Fruit fly (Drosophila melanogaster) whole organism, embryonic: ENCODE measurements around the gene CG14401.

Experiments
- Awh ChIP-seq: fragments of 200-800 bp; sonication (Bioruptor generic); IDR thresholded peaks from 2 replicates; pipeline ENCODE4, ENCODE4 v1.3.6; 2022; ENCODE audit warnings: missing biosample characterization, missing genetic modification characterization
- CG1024 ChIP-seq: fragments of 200-800 bp; sonication (Bioruptor generic); IDR thresholded peaks from 2 replicates; pipeline ENCODE4 v1.3.6; 2022; ENCODE audit warnings: missing biosample characterization, missing genetic modification characterization
- CG11456 ChIP-seq: fragments of 200-800 bp; sonication (Bioruptor generic); IDR thresholded peaks from 3 replicates; pipeline ENCODE4 v1.3.6; 2022; ENCODE audit warnings: missing biosample characterization, missing genetic modification characterization
- CG12104 ChIP-seq: fragments of 200-800 bp; sonication (Bioruptor generic); optimal IDR thresholded peaks from 3 replicates; lab custom pipeline; 2016; ENCODE audit warnings: missing biosample characterization, missing genetic modification characterization
- CG12219 ChIP-seq: fragments of 200-800 bp; sonication (Bioruptor generic); optimal IDR thresholded peaks from 3 replicates; lab custom pipeline; 2018; ENCODE audit warnings: missing biosample characterization, mild to moderate bottlenecking, missing genetic modification characterization
- CG1233 ChIP-seq: fragments of 200-800 bp; sonication (Bioruptor generic); optimal IDR thresholded peaks from 4 replicates; lab custom pipeline; 2018; ENCODE audit warnings: missing biosample characterization, mild to moderate bottlenecking, missing genetic modification characterization
- CG13123 ChIP-seq: fragments of 200-800 bp; sonication (Bioruptor generic); optimal IDR thresholded peaks from 2 replicates; lab custom pipeline; 2016; ENCODE audit warnings: missing biosample characterization, missing genetic modification characterization
- CG13624 ChIP-seq: fragments of 200-800 bp; sonication (Bioruptor generic); optimal IDR thresholded peaks from 2 replicates; lab custom pipeline; 2016; ENCODE audit warnings: missing biosample characterization, missing genetic modification characterization
- CG17359 ChIP-seq: fragments of 200-800 bp; sonication (Bioruptor generic); optimal IDR thresholded peaks from 3 replicates; lab custom pipeline; 2018; ENCODE audit warnings: missing biosample characterization, mild to moderate bottlenecking, missing genetic modification characterization, moderate library complexity
- CG17802 ChIP-seq: fragments of 200-800 bp; sonication (Bioruptor generic); optimal IDR thresholded peaks from 2 replicates; lab custom pipeline; 2018; ENCODE audit warnings: missing biosample characterization, mild to moderate bottlenecking, missing genetic modification characterization, moderate library complexity
- CG18764 ChIP-seq: fragments of 200-800 bp; sonication (Bioruptor generic); optimal IDR thresholded peaks from 3 replicates; lab custom pipeline; 2016; ENCODE audit warnings: missing biosample characterization, missing genetic modification characterization
- CG2120 ChIP-seq: fragments of 200-800 bp; sonication (Bioruptor generic); optimal IDR thresholded peaks from 3 replicates; lab custom pipeline; 2016; ENCODE audit warnings: missing biosample characterization, missing genetic modification characterization
- CG2199 ChIP-seq: fragments of 200-800 bp; sonication (Bioruptor generic); IDR thresholded peaks from 3 replicates; pipeline ENCODE4 v1.3.6; 2022; ENCODE audit warnings: missing biosample characterization, missing genetic modification characterization
- CG2678 ChIP-seq: fragments of 200-800 bp; sonication (Bioruptor generic); optimal IDR thresholded peaks from 3 replicates; lab custom pipeline; 2019; ENCODE audit warnings: missing biosample characterization, mild to moderate bottlenecking, missing genetic modification characterization, moderate library complexity
- CG2875 ChIP-seq: fragments of 200-800 bp; sonication (Bioruptor generic); optimal IDR thresholded peaks from 2 replicates; lab custom pipeline; 2017; ENCODE audit warnings: missing biosample characterization, mild to moderate bottlenecking, missing genetic modification characterization, missing genetic modification reagents
- CG34376 ChIP-seq: fragments of 200-800 bp; sonication (Bioruptor generic); optimal IDR thresholded peaks from 2 replicates; lab custom pipeline; 2018; ENCODE audit warnings: missing biosample characterization, mild to moderate bottlenecking, missing genetic modification characterization
- CG4730 ChIP-seq: fragments of 200-800 bp; sonication (Bioruptor generic); IDR thresholded peaks from 2 replicates; pipeline ENCODE4 v1.3.6; 2022; ENCODE audit warnings: missing biosample characterization, missing genetic modification characterization
- CG5180 ChIP-seq: fragments of 200-800 bp; sonication (Bioruptor generic); optimal IDR thresholded peaks from 3 replicates; lab custom pipeline; 2017; ENCODE audit warnings: missing biosample characterization, missing genetic modification characterization, mild to moderate bottlenecking, moderate library complexity, missing genetic modification reagents
- CG6765 ChIP-seq: fragments of 200-800 bp; sonication (Bioruptor generic); optimal IDR thresholded peaks from 3 replicates; lab custom pipeline; 2017; ENCODE audit warnings: missing biosample characterization, mild to moderate bottlenecking, missing genetic modification characterization
- CG8765 ChIP-seq: fragments of 200-800 bp; sonication (Bioruptor generic); IDR thresholded peaks from 2 replicates; pipeline ENCODE4 v1.3.6; 2022; ENCODE audit warnings: missing biosample characterization, missing genetic modification characterization
- ERR ChIP-seq: fragments of 200-800 bp; sonication (Bioruptor generic); optimal IDR thresholded peaks from 2 replicates; lab custom pipeline; 2016; ENCODE audit warnings: missing biosample characterization, missing genetic modification characterization
- Hand ChIP-seq: fragments of 200-800 bp; sonication (Bioruptor generic); optimal IDR thresholded peaks from 2 replicates; lab custom pipeline; 2017; ENCODE audit warnings: mild to moderate bottlenecking, missing biosample characterization, missing genetic modification reagents, missing genetic modification characterization
- Hey ChIP-seq: fragments of 200-800 bp; sonication (Bioruptor generic); optimal IDR thresholded peaks from 3 replicates; lab custom pipeline; 2018; ENCODE audit warnings: missing biosample characterization, mild to moderate bottlenecking, missing genetic modification characterization
- Poxn ChIP-seq: fragments of 200-800 bp; sonication (Bioruptor generic); IDR thresholded peaks from 2 replicates; pipeline ENCODE4 v1.3.6; 2022; ENCODE audit warnings: missing biosample characterization, missing genetic modification characterization
- Ravus ChIP-seq: fragments of 200-800 bp; sonication (Bioruptor generic); IDR thresholded peaks from 2 replicates; pipeline ENCODE4 v1.3.6; 2022; ENCODE audit warnings: missing biosample characterization, missing genetic modification characterization
- Usf ChIP-seq: fragments of 200-800 bp; sonication (Bioruptor generic); optimal IDR thresholded peaks from 2 replicates; lab custom pipeline; 2017; ENCODE audit warnings: missing genotype, missing biosample characterization, missing genetic modification characterization
- Vsx1 ChIP-seq: fragments of 200-800 bp; sonication (Bioruptor generic); optimal IDR thresholded peaks from 2 replicates; lab custom pipeline; 2017; ENCODE audit warnings: missing biosample characterization, mild to moderate bottlenecking, missing genetic modification characterization, missing genetic modification reagents
- YL-1 ChIP-seq: fragments of 200-800 bp; sonication (Bioruptor generic); optimal IDR thresholded peaks from 3 replicates; lab custom pipeline; 2017; ENCODE audit warnings: missing biosample characterization, mild to moderate bottlenecking, missing genetic modification characterization
- amos ChIP-seq: fragments of 200-800 bp; sonication (Bioruptor generic); IDR thresholded peaks from 2 replicates; pipeline ENCODE4 v1.3.6; 2022; ENCODE audit warnings: missing biosample characterization, missing genetic modification characterization; ENCODE audit not compliant: partially characterized antibody
- bbx ChIP-seq: fragments of 200-800 bp; sonication (Bioruptor generic); IDR thresholded peaks from 2 replicates; pipeline ENCODE4 v1.3.6; 2022; ENCODE audit warnings: missing biosample characterization, missing genetic modification characterization; ENCODE audit not compliant: partially characterized antibody
- chinmo ChIP-seq: fragments of 200-800 bp; sonication (Bioruptor generic); IDR thresholded peaks from 4 replicates; pipeline ENCODE4 v1.3.6; 2022; ENCODE audit warnings: missing biosample characterization, missing genetic modification characterization; ENCODE audit not compliant: partially characterized antibody
- da ChIP-seq: fragments of 200-800 bp; sonication (Bioruptor generic); optimal IDR thresholded peaks from 2 replicates; lab custom pipeline; 2016; ENCODE audit warnings: missing biosample characterization, missing genetic modification characterization
- dimm ChIP-seq: fragments of 200-800 bp; sonication (Bioruptor generic); IDR thresholded peaks from 2 replicates; pipeline ENCODE4 v1.3.6; 2022; ENCODE audit warnings: missing biosample characterization, missing genetic modification characterization
- dysf ChIP-seq: fragments of 200-800 bp; sonication (Bioruptor generic); IDR thresholded peaks from 3 replicates; pipeline ENCODE4 v1.3.6; 2022; ENCODE audit warnings: missing biosample characterization, missing genetic modification characterization
- ewg ChIP-seq: fragments of 200-800 bp; sonication (Bioruptor generic); optimal IDR thresholded peaks from 3 replicates; lab custom pipeline; 2017; ENCODE audit warnings: mild to moderate bottlenecking, missing biosample characterization, missing genetic modification reagents, missing genetic modification characterization
- gcm ChIP-seq: fragments of 200-800 bp; sonication (Bioruptor generic); optimal IDR thresholded peaks from 2 replicates; lab custom pipeline; 2019; ENCODE audit warnings: missing biosample characterization, mild to moderate bottlenecking, missing genetic modification characterization, moderate library complexity
- gro ChIP-seq: fragments of 200-800 bp; sonication (Bioruptor generic); optimal IDR thresholded peaks from 2 replicates; lab custom pipeline; 2016; ENCODE audit warnings: missing biosample characterization, missing genetic modification characterization
- ham ChIP-seq: fragments of 200-800 bp; sonication (Bioruptor generic); IDR thresholded peaks from 2 replicates; pipeline ENCODE4 v1.3.6; 2022; ENCODE audit warnings: missing biosample characterization, missing genetic modification characterization
- insv ChIP-seq, 2 experiments: fragments of 200-800 bp; sonication (Bioruptor generic); optimal IDR thresholded peaks; 3 replicates each; lab custom pipeline; 2016 to 2018; ENCODE audit warnings: missing biosample characterization in 2 of 2, missing genetic modification characterization in 2 of 2
- jing ChIP-seq: fragments of 200-800 bp; sonication (Bioruptor generic); optimal IDR thresholded peaks from 2 replicates; lab custom pipeline; 2018; ENCODE audit warnings: missing biosample characterization, mild to moderate bottlenecking, missing genetic modification characterization
- mirr ChIP-seq: fragments of 200-800 bp; sonication (Bioruptor generic); optimal IDR thresholded peaks from 3 replicates; lab custom pipeline; 2018; ENCODE audit warnings: missing biosample characterization, mild to moderate bottlenecking, missing genetic modification characterization
- nerfin-1 ChIP-seq: fragments of 200-800 bp; sonication (Bioruptor generic); optimal IDR thresholded peaks from 3 replicates; lab custom pipeline; 2019; ENCODE audit warnings: missing biosample characterization, mild to moderate bottlenecking, missing genetic modification characterization, moderate library complexity
- nom ChIP-seq: fragments of 200-800 bp; sonication (Bioruptor generic); optimal IDR thresholded peaks from 2 replicates; lab custom pipeline; 2017; ENCODE audit warnings: missing biosample characterization, missing genetic modification characterization, mild to moderate bottlenecking, moderate library complexity, missing genetic modification reagents
- onecut ChIP-seq: fragments of 200-800 bp; sonication (Bioruptor generic); IDR thresholded peaks from 2 replicates; pipeline ENCODE4 v1.3.6; 2022; ENCODE audit warnings: missing biosample characterization, missing genetic modification characterization
- pfk ChIP-seq: fragments of 200-800 bp; sonication (Bioruptor generic); optimal IDR thresholded peaks from 2 replicates; lab custom pipeline; 2018; ENCODE audit warnings: missing biosample characterization, mild to moderate bottlenecking, missing genetic modification characterization, moderate library complexity
- run ChIP-seq: fragments of 200-800 bp; sonication (Bioruptor generic); optimal IDR thresholded peaks from 3 replicates; lab custom pipeline; 2018; ENCODE audit warnings: missing biosample characterization, mild to moderate bottlenecking, missing genetic modification characterization
- slou ChIP-seq: fragments of 200-800 bp; sonication (Bioruptor generic); optimal IDR thresholded peaks from 3 replicates; lab custom pipeline; 2016; ENCODE audit warnings: missing biosample characterization, missing genetic modification characterization
- so ChIP-seq: fragments of 200-800 bp; sonication (Bioruptor generic); IDR thresholded peaks from 3 replicates; pipeline ENCODE4 v1.3.6; 2022; ENCODE audit warnings: missing biosample characterization, missing genetic modification characterization
- tio ChIP-seq: fragments of 200-800 bp; sonication (Bioruptor generic); optimal IDR thresholded peaks from 2 replicates; lab custom pipeline; 2017; ENCODE audit warnings: missing biosample characterization, missing genetic modification characterization, inconsistent platforms
- zen2 ChIP-seq: fragments of 200-800 bp; sonication (Bioruptor generic); IDR thresholded peaks from 3 replicates; pipeline ENCODE4 v1.3.6; 2022; ENCODE audit warnings: missing biosample characterization, missing genetic modification characterization; ENCODE audit not compliant: partially characterized antibody

CG14401 gene

dm6 chr2L:20896681-20897341, 27.2 kb downstream of the CG14401 start (continued):
- no peak for TF ChIP-seq slou (GFP tag; lab: Kevin White, UChicago)
- TF ChIP-seq Ravus (GFP tag; lab: Robert Waterston, UW), result no peak
- peak; percentile 78 for TF ChIP-seq CG1233 (GFP tag; lab: Kevin White, UChicago)
- peak; percentile 46 for TF ChIP-seq run
- peak; percentile 59 for TF ChIP-seq gcm
- TF ChIP-seq dysf (GFP tag; lab: Robert Waterston, UW), result no peak
- no peak; the same call in 2 of the 3 replicates for TF ChIP-seq CG2199 (GFP tag; lab: Robert Waterston, UW)
- TF ChIP-seq CG8765 (GFP tag; lab: Robert Waterston, UW), result no peak
- no peak for TF ChIP-seq da
- TF ChIP-seq chinmo, result no peak
- TF ChIP-seq Usf (GFP tag; lab: Kevin White, UChicago), result no peak
- no peak for TF ChIP-seq nom (GFP tag; lab: Kevin White, UChicago)
- no peak for TF ChIP-seq ERR (GFP tag; lab: Kevin White, UChicago)
- TF ChIP-seq CG13624 (GFP tag; lab: Kevin White, UChicago), result no peak
- TF ChIP-seq onecut (GFP tag; lab: Robert Waterston, UW), result peak; percentile 57
- peak in 1 of 2 experiments; percentile 41 for TF ChIP-seq insv (GFP tag; optimal IDR thresholded peaks at IDR 0.05; lab: Kevin White, UChicago)
- no peak for TF ChIP-seq Hand (GFP tag; lab: Kevin White, UChicago)
- TF ChIP-seq amos (GFP tag; lab: Robert Waterston, UW), result no peak
- peak; percentile 31 for TF ChIP-seq CG12219 (GFP tag; lab: Kevin White, UChicago)
- TF ChIP-seq CG11456, result no peak
- TF ChIP-seq CG6765 (GFP tag; lab: Kevin White, UChicago), result no peak
- peak; percentile 22 for TF ChIP-seq YL-1 (GFP tag; lab: Kevin White, UChicago)
- peak; percentile 35 for TF ChIP-seq CG18764
- no peak for TF ChIP-seq CG34376 (GFP tag; lab: Kevin White, UChicago)
- peak; percentile 76 for TF ChIP-seq Vsx1 (GFP tag; lab: Kevin White, UChicago)
- no peak for TF ChIP-seq jing
- no peak for TF ChIP-seq bbx (GFP tag; lab: Robert Waterston, UW)
- TF ChIP-seq CG17359 (tag; lab: Kevin White, UChicago), result peak; percentile 67
- peak; percentile 76 for TF ChIP-seq Awh
- no peak for TF ChIP-seq CG2120
- TF ChIP-seq CG2678 (tag; lab: Kevin White, UChicago), result peak; percentile 72
- TF ChIP-seq CG1024 (GFP tag; lab: Robert Waterston, UW), result no peak; the same call in 1 of the 2 replicates
- TF ChIP-seq so (GFP tag; lab: Robert Waterston, UW), result peak; percentile 62; the same call in 2 of the 3 replicates
- TF ChIP-seq tio (GFP tag; lab: Kevin White, UChicago), result peak; percentile 36
- peak; percentile 40 for TF ChIP-seq pfk
- TF ChIP-seq Poxn, result no peak
- TF ChIP-seq Hey (tag; lab: Kevin White, UChicago), result no peak
- TF ChIP-seq ewg, result no peak
- peak; percentile 35 for TF ChIP-seq CG12104 (GFP tag; lab: Kevin White, UChicago)
- TF ChIP-seq nerfin-1 (tag; lab: Kevin White, UChicago), result peak; percentile 59
- peak; percentile 16 for TF ChIP-seq CG13123 (GFP tag; lab: Kevin White, UChicago)
- no peak for TF ChIP-seq ham (GFP tag; lab: Robert Waterston, UW)
- peak; percentile 72 for TF ChIP-seq CG5180 (GFP tag; lab: Kevin White, UChicago)
- peak; percentile 65 for TF ChIP-seq CG2875 (GFP tag; lab: Kevin White, UChicago)
- TF ChIP-seq mirr (GFP tag; lab: Kevin White, UChicago), result peak; percentile 62
- peak; percentile 11 for TF ChIP-seq gro (GFP tag; lab: Kevin White, UChicago)
- TF ChIP-seq dimm (GFP tag; lab: Robert Waterston, UW), result no peak
- TF ChIP-seq CG17802 (tag; lab: Kevin White, UChicago), result no peak
- no peak for TF ChIP-seq zen2
- TF ChIP-seq CG4730 (GFP tag; lab: Robert Waterston, UW), result no peak
